Worm (Caenorhabditis elegans): ENCODE measurements around the gene ZK353.10.

Gene ZK353.10

DNA sequence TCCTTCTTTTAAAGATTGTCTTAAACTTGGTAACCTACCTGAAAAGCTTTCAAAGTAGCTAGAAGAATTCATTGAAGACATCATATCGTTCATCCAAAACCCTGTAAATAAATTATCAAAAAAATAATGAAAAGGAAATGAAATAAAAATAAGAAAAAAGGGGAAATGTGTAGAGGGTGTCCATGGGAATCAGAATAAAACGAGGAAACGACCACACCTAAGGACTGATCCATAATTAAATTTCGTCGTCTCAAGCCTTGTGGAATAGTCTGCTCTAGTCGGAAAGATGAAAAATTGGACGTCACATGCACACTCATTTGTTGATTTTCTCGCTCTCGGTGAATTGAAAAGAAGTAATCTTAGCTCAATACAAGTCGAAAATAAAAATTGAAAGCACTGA is 40.9 kb upstream of the ZK353.10 start, which contains the start of gene ZK1236.9:
Gene ZK1236.9 (minus strand): TSS at position 101 of the 400 bp plus-strand sequence.
- TF ChIP-seq sea-2 (GFP tag; IDR thresholded peaks at IDR 0.05) (no peak), atf-7 (tag; optimal IDR thresholded peaks at IDR 0.05) (no peak), ceh-40 (GFP tag; IDR thresholded peaks at IDR 0.05) (no peak), Y53F4B.3 (GFP tag; IDR thresholded peaks at IDR 0.05) (no peak)

DNA sequence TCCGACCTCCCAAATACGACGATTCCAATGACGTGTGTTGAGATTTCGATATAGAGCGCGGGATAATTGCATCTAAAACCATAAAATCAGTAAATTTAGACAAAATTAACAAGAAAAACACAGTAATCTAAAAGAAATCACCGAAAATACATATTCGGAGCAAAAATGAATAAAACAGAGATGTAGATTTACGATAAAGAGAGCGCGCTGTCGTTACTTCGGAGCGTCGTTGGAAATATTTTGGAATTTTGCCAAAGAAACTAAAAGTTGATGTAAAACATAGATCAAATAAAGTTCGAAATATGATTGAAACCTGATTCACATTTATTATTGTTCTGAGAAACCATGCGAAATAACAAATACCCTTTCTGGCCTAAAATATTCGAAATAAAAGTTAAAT is 37.9 kb upstream of the ZK353.10 start, which contains the start of gene ZK1236.5:
Gene ZK1236.5 (minus strand): TSS at position 72 of the 400 bp plus-strand sequence.
- TF ChIP-seq him-1 (tag; optimal IDR thresholded peaks at IDR 0.05) (peak; percentile 46), ceh-40 (GFP tag; IDR thresholded peaks at IDR 0.05) (no peak), ztf-22 (GFP tag; optimal IDR thresholded peaks at IDR 0.05) (no peak), repo-1 (tag; optimal IDR thresholded peaks at IDR 0.05) (no peak), B0019.2 (GFP tag; conservative IDR thresholded peaks at IDR 0.05) (no peak), nfya-1 (tag; optimal IDR thresholded peaks at IDR 0.05; ENCODE audit: borderline replicate concordance, insufficient read depth) (no peak), cebp-2 (GFP tag; IDR thresholded peaks at IDR 0.05) (no peak), attf-3 (GFP tag; conservative IDR thresholded peaks at IDR 0.05) (peak; percentile 93), pha-4 (tag; optimal IDR thresholded peaks at IDR 0.05) (no peak), F55B11.4 (tag; optimal IDR thresholded peaks at IDR 0.05; ENCODE audit: borderline replicate concordance, insufficient read depth) (no peak), nhr-90 (tag; optimal IDR thresholded peaks at IDR 0.05) (no peak), Y79H2A.3 (GFP tag; conservative IDR thresholded peaks at IDR 0.05) (no peak), lin-35 (GFP tag; optimal IDR thresholded peaks at IDR 0.05) (peak in 1 of 3 experiments; percentile 4), gei-17 (GFP tag; optimal IDR thresholded peaks at IDR 0.05) (no peak), snpc-4 (GFP tag; optimal IDR thresholded peaks at IDR 0.05) (no peak), snpc-4 (tag; optimal IDR thresholded peaks at IDR 0.05) (no peak), F22D6.2 (tag; optimal IDR thresholded peaks at IDR 0.05) (no peak)

DNA sequence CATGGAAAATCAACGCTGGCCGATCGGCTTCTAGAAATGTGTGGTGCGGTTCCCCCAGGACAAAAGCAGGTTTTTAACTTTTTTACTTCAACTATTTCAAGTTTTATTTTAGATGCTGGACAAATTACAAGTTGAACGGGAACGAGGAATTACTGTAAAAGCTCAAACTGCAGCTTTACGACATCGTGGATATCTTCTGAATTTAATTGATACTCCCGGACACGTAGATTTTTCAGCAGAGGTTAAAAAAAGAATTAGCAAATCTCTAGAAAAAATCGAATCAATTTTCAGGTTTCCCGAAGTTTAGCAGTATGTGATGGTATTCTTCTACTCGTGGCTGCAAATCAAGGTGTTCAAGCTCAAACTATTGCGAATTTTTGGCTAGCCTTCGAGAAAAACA is 35.3 kb upstream of the ZK353.10 start:
- TF ChIP-seq tbx-9 (tag; optimal IDR thresholded peaks at IDR 0.05; ENCODE audit: borderline replicate concordance) (no peak), aptf-2 (GFP tag; conservative IDR thresholded peaks at IDR 0.05) (no peak), zfh-2 (GFP tag; conservative IDR thresholded peaks at IDR 0.05) (no peak), unc-62 (GFP tag; optimal IDR thresholded peaks at IDR 0.05) (no peak), lin-26 (GFP tag; IDR thresholded peaks at IDR 0.05) (no peak), F55B11.4 (tag; optimal IDR thresholded peaks at IDR 0.05; ENCODE audit: borderline replicate concordance, insufficient read depth) (no peak), D2030.7 (GFP tag; IDR thresholded peaks at IDR 0.05) (no peak), sptf-2 (GFP tag; optimal IDR thresholded peaks at IDR 0.05) (no peak), mcd-1 (GFP tag; IDR thresholded peaks at IDR 0.05) (no peak), F37B4.10 (GFP tag; IDR thresholded peaks at IDR 0.05) (no peak), nhr-90 (tag; optimal IDR thresholded peaks at IDR 0.05) (no peak), madf-3 (GFP tag; IDR thresholded peaks at IDR 0.05) (no peak), ztf-6 (GFP tag; IDR thresholded peaks at IDR 0.05) (no peak), ama-1 (optimal IDR thresholded peaks at IDR 0.05) (no peak), ama-1 (GFP tag; optimal IDR thresholded peaks at IDR 0.05) (no peak), T26A5.8 (tag; optimal IDR thresholded peaks at IDR 0.05) (no peak), let-526 (GFP tag; IDR thresholded peaks at IDR 0.05) (no peak)

DNA sequence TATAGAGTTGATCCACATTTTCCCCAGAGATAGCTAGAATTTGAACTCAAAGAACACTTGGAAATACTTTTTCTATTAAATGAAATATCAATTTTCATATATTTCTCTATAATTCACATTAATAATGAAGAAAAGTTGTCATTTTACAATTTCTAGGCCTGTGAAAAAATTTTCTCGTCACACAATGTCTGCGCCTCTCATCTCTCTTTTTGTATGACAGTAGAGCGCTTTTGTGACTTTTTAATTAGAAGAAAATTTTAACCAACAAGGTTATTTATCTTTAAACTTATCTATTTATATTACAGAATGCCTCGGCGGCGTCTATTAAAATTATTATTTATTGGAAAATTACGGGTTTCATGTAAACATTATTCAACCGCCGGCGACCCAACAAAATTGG is 34.8 kb upstream of the ZK353.10 start, which contains the start of gene ZK1236.1:
Gene ZK1236.1 (plus strand): TSS at position 263 of the 400 bp plus-strand sequence.
- TF ChIP-seq C06A6.2 (GFP tag; conservative IDR thresholded peaks at IDR 0.05) (no peak), rcor-1 (GFP tag; IDR thresholded peaks at IDR 0.05) (no peak), ceh-58 (GFP tag; IDR thresholded peaks at IDR 0.05) (no peak), hsf-1 (GFP tag; IDR thresholded peaks at IDR 0.05) (no peak), ztf-18 (tag; optimal IDR thresholded peaks at IDR 0.05) (no peak), unc-130 (GFP tag; optimal IDR thresholded peaks at IDR 0.05) (no peak), atf-7 (tag; optimal IDR thresholded peaks at IDR 0.05) (no peak), madf-8 (GFP tag; conservative IDR thresholded peaks at IDR 0.05) (peak; percentile 95), ama-1 (optimal IDR thresholded peaks at IDR 0.05) (no peak), ama-1 (GFP tag; optimal IDR thresholded peaks at IDR 0.05) (no peak), let-526 (GFP tag; IDR thresholded peaks at IDR 0.05) (no peak), F55B11.4 (tag; optimal IDR thresholded peaks at IDR 0.05; ENCODE audit: borderline replicate concordance, insufficient read depth) (no peak), B0336.3 (GFP tag; IDR thresholded peaks at IDR 0.05) (no peak), B0019.2 (GFP tag; conservative IDR thresholded peaks at IDR 0.05) (no peak), dpff-1 (tag; optimal IDR thresholded peaks at IDR 0.05) (no peak), hmg-20 (GFP tag; IDR thresholded peaks at IDR 0.05) (no peak), F57C9.4 (tag; optimal IDR thresholded peaks at IDR 0.05) (no peak), nhr-90 (tag; optimal IDR thresholded peaks at IDR 0.05) (no peak)

Data from whole organism, young adult.